Fruit fly (Drosophila melanogaster): ENCODE data around the gene RpLP0.

The RpLP0 gene

DNA sequence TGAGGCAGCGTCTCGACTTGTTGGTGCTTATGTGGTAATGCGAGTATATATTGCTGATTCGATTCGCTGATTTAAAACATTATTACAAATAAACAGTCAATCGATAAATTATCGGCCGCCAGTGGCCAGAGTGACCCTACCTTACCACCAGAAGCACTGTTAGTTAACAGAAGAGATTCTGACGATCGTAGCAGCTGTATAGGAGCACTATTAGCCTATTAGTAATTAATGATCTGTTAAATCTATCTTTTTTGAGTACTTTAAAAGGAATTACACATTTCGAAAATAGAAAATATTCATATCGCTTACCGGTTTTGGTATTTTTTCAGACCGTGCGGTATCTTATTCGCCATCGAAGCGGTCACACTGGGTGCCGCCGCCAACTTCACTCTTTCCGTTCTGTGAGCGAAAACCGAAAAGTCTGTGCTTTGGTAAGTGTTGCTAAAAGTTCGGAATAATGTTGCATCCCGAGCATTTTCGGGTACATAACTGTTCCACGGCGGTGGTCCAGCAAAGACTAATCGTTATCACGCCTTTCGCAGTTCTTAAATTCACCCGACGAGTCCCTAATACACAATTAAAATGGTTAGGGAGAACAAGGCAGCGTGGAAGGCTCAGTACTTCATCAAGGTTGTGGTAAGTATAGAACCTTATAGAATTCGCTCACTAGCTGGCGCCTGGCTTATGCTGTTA lies at the start of gene RpLP0, which contains the start of gene CG7130 (continued):
- TF ChIP-seq D19B (GFP tag; optimal IDR thresholded peaks at IDR 0.05), result peak; percentile 81
- peak; percentile 76 to 91 for TF ChIP-seq chif (GFP tag; optimal IDR thresholded peaks at IDR 0.05)
- TF ChIP-seq gsb-n (tag; optimal IDR thresholded peaks at IDR 0.05), result peak; percentile 90
- TF ChIP-seq amos (GFP tag; IDR thresholded peaks at IDR 0.05; ENCODE audit: partially characterized antibody), result peak; percentile 42; the same call in 1 of the 2 replicates
- peak; percentile 79 for TF ChIP-seq wdn (GFP tag; IDR thresholded peaks at IDR 0.05)
- TF ChIP-seq CG4730 (GFP tag; IDR thresholded peaks at IDR 0.05), result peak; percentile 28; the same call in 1 of the 2 replicates
- no peak for TF ChIP-seq pita (GFP tag; optimal IDR thresholded peaks at IDR 0.05)
- TF ChIP-seq CG8290 (GFP tag; optimal IDR thresholded peaks at IDR 0.05), result peak; percentile 88
- TF ChIP-seq CG8290 (tag; optimal IDR thresholded peaks at IDR 0.05), result peak; percentile 92 to 95
- no peak for TF ChIP-seq usp (GFP tag; optimal IDR thresholded peaks at IDR 0.05)
- TF ChIP-seq cas (GFP tag; IDR thresholded peaks at IDR 0.05), result peak; percentile 74; the same call in 1 of the 2 replicates
- peak; percentile 56 for TF ChIP-seq CG9215 (GFP tag; IDR thresholded peaks at IDR 0.05)
- peak; percentile 83 for TF ChIP-seq seq (GFP tag; IDR thresholded peaks at IDR 0.05)
- no peak for TF ChIP-seq CG7357 (GFP tag; IDR thresholded peaks at IDR 0.05)
- peak; percentile 91 for TF ChIP-seq CG2116 (GFP tag; optimal IDR thresholded peaks at IDR 0.05)
- TF ChIP-seq odd (GFP tag; optimal IDR thresholded peaks at IDR 0.05), result peak; percentile 94
- peak; percentile 55; the same call in 1 of the 3 replicates for TF ChIP-seq HLH4C (GFP tag; IDR thresholded peaks at IDR 0.05; ENCODE audit: partially characterized antibody)
- TF ChIP-seq fd102C (GFP tag; optimal IDR thresholded peaks at IDR 0.05), result peak; percentile 57
- peak; percentile 92 for TF ChIP-seq CG15514 (GFP tag; optimal IDR thresholded peaks at IDR 0.05)
- peak; percentile 90 for TF ChIP-seq CG11723 (GFP tag; optimal IDR thresholded peaks at IDR 0.05)
- no peak for TF ChIP-seq CG11093 (GFP tag; IDR thresholded peaks at IDR 0.05)
- peak; percentile 86 for TF ChIP-seq CG31365 (tag; optimal IDR thresholded peaks at IDR 0.05)
- peak; percentile 87 for TF ChIP-seq gcm (GFP tag; optimal IDR thresholded peaks at IDR 0.05)
- TF ChIP-seq Elba2 (GFP tag; optimal IDR thresholded peaks at IDR 0.05), result peak; percentile 70
- TF ChIP-seq pan (optimal IDR thresholded peaks at IDR 0.05), result no peak
- TF ChIP-seq pan (GFP tag; optimal IDR thresholded peaks at IDR 0.05 in 1 of 2, IDR thresholded peaks at IDR 0.05 in 1 of 2), result peak in 1 of 2 experiments; percentile 89
- peak; percentile 42; the same call in 1 of the 2 replicates for TF ChIP-seq Taf1 (GFP tag; IDR thresholded peaks at IDR 0.05)
- peak; percentile 89 for TF ChIP-seq CG16779 (GFP tag; IDR thresholded peaks at IDR 0.05)
- TF ChIP-seq fd64A (GFP tag; optimal IDR thresholded peaks at IDR 0.05), result peak; percentile 92
- TF ChIP-seq tna (GFP tag; IDR thresholded peaks at IDR 0.05; ENCODE audit: partially characterized antibody), result no peak
- TF ChIP-seq zfh1 (GFP tag; IDR thresholded peaks at IDR 0.05), result peak; percentile 91
- TF ChIP-seq CG15696 (tag; optimal IDR thresholded peaks at IDR 0.05), result peak; percentile 59
- peak; percentile 72 for TF ChIP-seq Dek (tag; optimal IDR thresholded peaks at IDR 0.05)
- TF ChIP-seq ato (GFP tag; IDR thresholded peaks at IDR 0.05; ENCODE audit: partially characterized antibody), result no peak
- peak; percentile 59 for TF ChIP-seq D19A (tag; optimal IDR thresholded peaks at IDR 0.05)
- TF ChIP-seq H15 (GFP tag; IDR thresholded peaks at IDR 0.05), result peak; percentile 77
- TF ChIP-seq Hsf (GFP tag; optimal IDR thresholded peaks at IDR 0.05), result peak; percentile 92
- peak; percentile 85 for TF ChIP-seq CG15269 (tag; optimal IDR thresholded peaks at IDR 0.05)
- peak; percentile 83 for TF ChIP-seq CG11504 (tag; optimal IDR thresholded peaks at IDR 0.05)
- TF ChIP-seq tll (GFP tag; optimal IDR thresholded peaks at IDR 0.05), result peak in 1 of 2 experiments; percentile 41
- TF ChIP-seq gem (tag; optimal IDR thresholded peaks at IDR 0.05), result peak; percentile 74
- TF ChIP-seq CG17385 (GFP tag; optimal IDR thresholded peaks at IDR 0.05), result peak; percentile 89
- peak; percentile 82 for TF ChIP-seq Sry-δ (GFP tag; optimal IDR thresholded peaks at IDR 0.05)
- peak; percentile 87 for TF ChIP-seq ap (GFP tag; IDR thresholded peaks at IDR 0.05)
- peak; percentile 97 for TF ChIP-seq NfI (GFP tag; optimal IDR thresholded peaks at IDR 0.05)
- TF ChIP-seq CG12659 (GFP tag; optimal IDR thresholded peaks at IDR 0.05), result peak; percentile 97
- peak; percentile 75 for TF ChIP-seq ind (GFP tag; optimal IDR thresholded peaks at IDR 0.05)
- TF ChIP-seq so (GFP tag; IDR thresholded peaks at IDR 0.05), result peak; percentile 83
- peak; percentile 79; the same call in 2 of the 3 replicates for TF ChIP-seq CG6175 (GFP tag; IDR thresholded peaks at IDR 0.05)
